Worm (Caenorhabditis elegans): ENCODE measurements around the gene Y116F11A.3.

DNA sequence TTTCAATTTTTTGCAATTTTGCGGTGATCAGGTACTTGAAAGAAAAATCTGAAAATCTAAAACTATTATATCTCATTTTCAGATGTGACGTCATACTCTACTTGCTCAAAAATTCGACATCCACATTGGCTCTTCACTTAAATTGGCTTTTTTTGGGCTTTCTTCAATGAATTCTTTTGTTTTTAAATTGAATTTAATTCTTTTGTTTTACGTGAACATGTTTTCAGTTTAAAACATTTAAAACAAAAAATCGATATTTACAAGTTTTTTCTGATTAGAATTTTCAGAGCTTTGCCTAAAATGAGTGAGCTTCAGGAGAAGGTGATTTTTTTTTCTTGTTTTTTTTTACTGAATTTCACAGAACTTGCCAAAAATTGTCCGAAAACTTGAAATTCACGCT, 12.8 kb downstream of the Y116F11A.3 start, which contains the start of gene W04E12.3:
- TF ChIP-seq ztf-6 (GFP tag; IDR thresholded peaks at IDR 0.05) = no peak
- TF ChIP-seq ets-4 (GFP tag; optimal IDR thresholded peaks at IDR 0.05) = no peak
- no peak for TF ChIP-seq fkh-3 (tag; optimal IDR thresholded peaks at IDR 0.05)
- no peak for TF ChIP-seq atf-7 (tag; optimal IDR thresholded peaks at IDR 0.05)
- TF ChIP-seq T07F8.4 (tag; optimal IDR thresholded peaks at IDR 0.05) = no peak
- no peak for TF ChIP-seq ama-1 (optimal IDR thresholded peaks at IDR 0.05)
- no peak for TF ChIP-seq ama-1 (GFP tag; optimal IDR thresholded peaks at IDR 0.05)
- TF ChIP-seq ceh-40 (GFP tag; IDR thresholded peaks at IDR 0.05) = no peak
- TF ChIP-seq die-1 (tag; optimal IDR thresholded peaks at IDR 0.05) = no peak
- no peak for TF ChIP-seq hmg-20 (GFP tag; IDR thresholded peaks at IDR 0.05)
- TF ChIP-seq him-1 (tag; optimal IDR thresholded peaks at IDR 0.05) = no peak
- no peak for TF ChIP-seq hrde-1 (tag; optimal IDR thresholded peaks at IDR 0.05; ENCODE audit: borderline replicate concordance)
- no peak for TF ChIP-seq K12H6.12 (tag; optimal IDR thresholded peaks at IDR 0.05)

Measured in whole organism, young adult.